Worm (Caenorhabditis elegans) whole organism, late embryonic: ENCODE measurements around the gene arrd-3.
"Not testable (repeated sequence)": the region's sequence is repeated elsewhere in the genome, so short reads cannot be mapped to it uniquely, and the experiment has no call there.

Experiments used
- C08G9.2 ChIP-seq: sonication (generic microtip); optimal IDR thresholded peaks from 2 replicates; lab custom pipeline; 2016; ENCODE audit warnings: mild to moderate bottlenecking, missing genetic modification characterization, moderate library complexity, missing compliant biosample characterization
- C38D4.7 ChIP-seq: fragments of 200-800 bp; sonication (Bioruptor generic); optimal IDR thresholded peaks from 2 replicates; lab custom pipeline; 2018; ENCODE audit warnings: mild to moderate bottlenecking, missing genetic modification characterization, moderate library complexity, missing compliant biosample characterization
- K02D7.2 ChIP-seq: sonication (generic microtip); optimal IDR thresholded peaks from 2 replicates; lab custom pipeline; 2017; ENCODE audit warnings: mild to moderate bottlenecking, missing genetic modification characterization, missing compliant biosample characterization
- K09A11.1 ChIP-seq: sonication (generic microtip); optimal IDR thresholded peaks from 2 replicates; lab custom pipeline; 2017; ENCODE audit warnings: antibody characterized with exemption, mild to moderate bottlenecking, missing genetic modification characterization, missing compliant biosample characterization; ENCODE audit not compliant: insufficient read depth
- T23F11.4 ChIP-seq: fragments of 200-800 bp; sonication (Bioruptor generic); optimal IDR thresholded peaks from 2 replicates; lab custom pipeline; 2018; ENCODE audit warnings: mild to moderate bottlenecking, missing genetic modification characterization, missing compliant biosample characterization
- Y22D7AL.16 ChIP-seq: sonication (generic microtip); optimal IDR thresholded peaks from 2 replicates; lab custom pipeline; 2016; ENCODE audit warnings: missing genetic modification characterization, missing compliant biosample characterization
- ahr-1 ChIP-seq: sonication (generic microtip); optimal IDR thresholded peaks from 2 replicates; lab custom pipeline; 2016; ENCODE audit warnings: missing genetic modification characterization, missing compliant biosample characterization
- ceh-18 ChIP-seq: sonication (generic microtip); optimal IDR thresholded peaks from 2 replicates; lab custom pipeline; 2016; ENCODE audit warnings: missing genetic modification characterization, missing compliant biosample characterization
- ceh-24 ChIP-seq: sonication (generic microtip); optimal IDR thresholded peaks from 2 replicates; lab custom pipeline; 2016; ENCODE audit warnings: mild to moderate bottlenecking, missing genetic modification characterization, missing compliant biosample characterization
- ceh-31 ChIP-seq: sonication (generic microtip); optimal IDR thresholded peaks from 2 replicates; lab custom pipeline; 2016; ENCODE audit warnings: missing genetic modification characterization, missing compliant biosample characterization
- ceh-34 ChIP-seq: sonication (generic microtip); optimal IDR thresholded peaks from 2 replicates; lab custom pipeline; 2016; ENCODE audit warnings: mild to moderate bottlenecking, missing genetic modification characterization, missing compliant biosample characterization
- ceh-45 ChIP-seq: fragments of 200-800 bp; sonication (Bioruptor generic); IDR thresholded peaks from 2 replicates; pipeline ENCODE4 v1.3.6; 2022; ENCODE audit warnings: missing genetic modification reagents, missing genetic modification characterization, missing compliant biosample characterization
- ceh-48 ChIP-seq: sonication (generic microtip); optimal IDR thresholded peaks from 2 replicates; lab custom pipeline; 2016; ENCODE audit warnings: missing genetic modification characterization, inconsistent platforms, missing compliant biosample characterization
- ceh-6 ChIP-seq: fragments of 200-800 bp; sonication (Bioruptor generic); optimal IDR thresholded peaks from 2 replicates; lab custom pipeline; 2018; ENCODE audit warnings: mild to moderate bottlenecking, missing genetic modification characterization, missing compliant biosample characterization
- che-1 ChIP-seq: sonication (generic microtip); optimal IDR thresholded peaks from 2 replicates; lab custom pipeline; 2016; ENCODE audit warnings: mild to moderate bottlenecking, missing genetic modification characterization, missing compliant biosample characterization
- dmd-4 ChIP-seq: sonication (generic microtip); optimal IDR thresholded peaks from 2 replicates; lab custom pipeline; 2016; ENCODE audit warnings: borderline replicate concordance, missing genetic modification characterization, missing compliant biosample characterization
- dve-1 ChIP-seq: sonication (generic microtip); optimal IDR thresholded peaks from 2 replicates; lab custom pipeline; 2017; ENCODE audit warnings: antibody characterized with exemption, mild to moderate bottlenecking, missing genetic modification characterization, missing compliant biosample characterization
- elt-2 ChIP-seq: sonication (generic microtip); optimal IDR thresholded peaks from 2 replicates; lab custom pipeline; 2016; ENCODE audit warnings: missing genetic modification reagents, missing genetic modification characterization, missing compliant biosample characterization
- elt-4 ChIP-seq: sonication (generic microtip); optimal IDR thresholded peaks from 2 replicates; lab custom pipeline; 2016; ENCODE audit warnings: missing genetic modification characterization, missing compliant biosample characterization
- ets-4 ChIP-seq: sonication (generic microtip); optimal IDR thresholded peaks from 2 replicates; lab custom pipeline; 2016; ENCODE audit warnings: missing genetic modification characterization, missing compliant biosample characterization
- eyg-1 ChIP-seq: sonication (generic microtip); optimal IDR thresholded peaks from 2 replicates; lab custom pipeline; 2016; ENCODE audit warnings: missing genotype, missing genetic modification characterization, missing compliant biosample characterization
- fkh-10 ChIP-seq: fragments of 150-350 bp; optimal IDR thresholded peaks from 2 replicates; lab custom pipeline; 2014; ENCODE audit warnings: missing biosample characterization, missing genetic modification reagents, missing genetic modification characterization
- hlh-13 ChIP-seq: fragments of 200-800 bp; sonication (Bioruptor generic); optimal IDR thresholded peaks from 2 replicates; lab custom pipeline; 2018; ENCODE audit warnings: mild to moderate bottlenecking, missing genetic modification characterization, missing compliant biosample characterization
- hlh-15 ChIP-seq: sonication (generic microtip); optimal IDR thresholded peaks from 2 replicates; lab custom pipeline; 2016; ENCODE audit warnings: missing genetic modification characterization, missing compliant biosample characterization
- hlh-6 ChIP-seq: sonication (generic microtip); optimal IDR thresholded peaks from 2 replicates; lab custom pipeline; 2016; ENCODE audit warnings: missing genotype, missing genetic modification characterization, missing compliant biosample characterization
- hlh-8 ChIP-seq: sonication (generic microtip); optimal IDR thresholded peaks from 2 replicates; lab custom pipeline; 2016; ENCODE audit warnings: missing genotype, missing genetic modification characterization, missing compliant biosample characterization
- madf-2 ChIP-seq: sonication (generic microtip); optimal IDR thresholded peaks from 2 replicates; lab custom pipeline; 2017; ENCODE audit warnings: missing genetic modification characterization, missing compliant biosample characterization
- odd-2 ChIP-seq: sonication (generic microtip); optimal IDR thresholded peaks from 2 replicates; lab custom pipeline; 2017; ENCODE audit warnings: antibody characterized with exemption, mild to moderate bottlenecking, missing genetic modification characterization, missing compliant biosample characterization
- pag-3 ChIP-seq: sonication (generic microtip); optimal IDR thresholded peaks from 2 replicates; lab custom pipeline; 2016; ENCODE audit warnings: missing compliant biosample characterization, missing genetic modification characterization, borderline replicate concordance
- pat-9 ChIP-seq: fragments of 200-800 bp; sonication (Bioruptor generic); optimal IDR thresholded peaks from 2 replicates; lab custom pipeline; 2018; ENCODE audit warnings: mild to moderate bottlenecking, missing genetic modification characterization, moderate library complexity, missing compliant biosample characterization
- pros-1 ChIP-seq: fragments of 150-350 bp; optimal IDR thresholded peaks from 2 replicates; lab custom pipeline; 2014; ENCODE audit warnings: missing biosample characterization, missing genetic modification reagents, missing genetic modification characterization
- ref-2 ChIP-seq: sonication (generic microtip); optimal IDR thresholded peaks from 2 replicates; lab custom pipeline; 2016; ENCODE audit warnings: missing genetic modification characterization, missing compliant biosample characterization
- rnt-1 ChIP-seq: sonication (generic microtip); optimal IDR thresholded peaks from 2 replicates; lab custom pipeline; 2016; ENCODE audit warnings: missing genetic modification characterization, missing compliant biosample characterization
- sox-4 ChIP-seq: sonication (generic microtip); optimal IDR thresholded peaks from 2 replicates; lab custom pipeline; 2017; ENCODE audit warnings: mild to moderate bottlenecking, missing genetic modification characterization, inconsistent platforms, missing compliant biosample characterization
- tbx-7 ChIP-seq: sonication (generic microtip); optimal IDR thresholded peaks from 2 replicates; lab custom pipeline; 2016; ENCODE audit warnings: missing genotype, missing genetic modification characterization, missing compliant biosample characterization
- unc-3 ChIP-seq, 2 experiments: fragments of 200-800 bp in 1 of 2; sonication (Bioruptor generic) in 1 of 2; sonication (generic microtip) in 1 of 2; conservative IDR thresholded peaks in 1 of 2; optimal IDR thresholded peaks in 1 of 2; 2 replicates each; pipeline versions ENCODE4 v1.3.6 to Lab custom; 2016 to 2022; ENCODE audit warnings: missing compliant biosample characterization in 2 of 2, missing genetic modification characterization in 2 of 2, missing genetic modification reagents in 1 of 2
- unc-42 ChIP-seq: sonication (generic microtip); optimal IDR thresholded peaks from 2 replicates; lab custom pipeline; 2016; ENCODE audit warnings: missing genotype, missing genetic modification characterization, missing compliant biosample characterization
- unc-55 ChIP-seq: sonication (generic microtip); optimal IDR thresholded peaks from 2 replicates; lab custom pipeline; 2017; ENCODE audit warnings: missing biosample characterization, missing genetic modification reagents, missing genetic modification characterization
- unc-86 ChIP-seq: sonication (generic microtip); optimal IDR thresholded peaks from 2 replicates; lab custom pipeline; 2016; ENCODE audit warnings: missing genetic modification characterization, missing compliant biosample characterization
- zip-5 ChIP-seq: sonication (generic microtip); optimal IDR thresholded peaks from 2 replicates; lab custom pipeline; 2016; ENCODE audit warnings: missing genetic modification characterization, missing compliant biosample characterization

Gene arrd-3

ce11 chrII:9441838-9442237 is 29.5 kb downstream of the arrd-3 start, which contains the start of gene chil-16:
Gene chil-16 (minus strand): TSS chrII:9441938.
- TF ChIP-seq unc-42 (tag; lab: Kevin White, UChicago) (no peak), ref-2 (tag; lab: Kevin White, UChicago) (no peak), K02D7.2 (no peak), rnt-1 (tag; lab: Kevin White, UChicago) (no peak), Y22D7AL.16 (no peak)

ce11 chrII:9443522-9443921 is 31.2 kb downstream of the arrd-3 start, which contains the start of gene chil-15:
Gene chil-15 (minus strand): TSS chrII:9443622.
- TF ChIP-seq unc-3 (GFP tag; conservative IDR thresholded peaks at IDR 0.05; lab: Robert Waterston, UW), result no peak
- TF ChIP-seq unc-3 (tag; optimal IDR thresholded peaks at IDR 0.05; lab: Kevin White, UChicago), result no peak
- TF ChIP-seq ahr-1 (tag; lab: Kevin White, UChicago), result no peak
- TF ChIP-seq che-1, result no peak
- no peak for TF ChIP-seq hlh-15
- TF ChIP-seq zip-5 (tag; lab: Kevin White, UChicago), result no peak
- no peak for TF ChIP-seq ceh-24 (tag; lab: Kevin White, UChicago)
- no peak for TF ChIP-seq pat-9 (tag; lab: Kevin White, UChicago)

ce11 chrII:9445368-9445767 is 33.0 kb downstream of the arrd-3 start, which contains the start of gene R09D1.13:
Gene R09D1.13 (minus strand): TSS chrII:9445468.
- TF ChIP-seq hlh-6 (tag; lab: Kevin White, UChicago) (no peak), unc-42 (tag; lab: Kevin White, UChicago) (no peak), unc-86 (tag; lab: Kevin White, UChicago) (no peak), ets-4 (no peak), hlh-13 (GFP tag; lab: Kevin White, UChicago) (no peak), C38D4.7 (GFP tag; lab: Kevin White, UChicago) (no peak), pros-1 (tag; lab: Kevin White, UChicago) (no peak), K02D7.2 (no peak), rnt-1 (tag; lab: Kevin White, UChicago) (no peak), C08G9.2 (no peak), ceh-31 (tag; lab: Kevin White, UChicago) (no peak), ceh-48 (no peak), sox-4 (tag; lab: Kevin White, UChicago) (no peak), ceh-6 (GFP tag; lab: Kevin White, UChicago) (no peak)

ce11 chrII:9447965-9448364 is 35.6 kb downstream of the arrd-3 start, which contains the start of gene chil-18:
Gene chil-18 (plus strand): TSS chrII:9448265.
- TF ChIP-seq odd-2 (tag; lab: Kevin White, UChicago) (no peak), pag-3 (no peak), elt-2 (tag; lab: Kevin White, UChicago) (no peak)

ce11 chrII:9452172-9452571 is 39.8 kb downstream of the arrd-3 start, which contains the start of gene R09D1.12:
Gene R09D1.12 (minus strand): TSS chrII:9452272.
- TF ChIP-seq odd-2, ceh-18, elt-4 (tag; lab: Kevin White, UChicago): not testable (repeated sequence)

- TF ChIP-seq sox-4 (tag; lab: Kevin White, UChicago), result no peak
- TF ChIP-seq T23F11.4 (GFP tag; lab: Kevin White, UChicago), result no peak
- TF ChIP-seq elt-4 (tag; lab: Kevin White, UChicago), result no peak
- TF ChIP-seq dmd-4 (tag; lab: Kevin White, UChicago), result no peak
- TF ChIP-seq ceh-45 (GFP tag; lab: Robert Waterston, UW), result no peak
- TF ChIP-seq unc-55 (GFP tag; lab: Kevin White, UChicago), result no peak
- no peak for TF ChIP-seq rnt-1 (tag; lab: Kevin White, UChicago)
- no peak for TF ChIP-seq eyg-1 (tag; lab: Kevin White, UChicago)
- no peak for TF ChIP-seq unc-3 (GFP tag; conservative IDR thresholded peaks at IDR 0.05; lab: Robert Waterston, UW)
- TF ChIP-seq unc-3 (tag; optimal IDR thresholded peaks at IDR 0.05; lab: Kevin White, UChicago), result no peak
- TF ChIP-seq hlh-8 (tag; lab: Kevin White, UChicago), result no peak
- no peak for TF ChIP-seq K09A11.1
- TF ChIP-seq madf-2, result no peak
- TF ChIP-seq hlh-15, result no peak
- TF ChIP-seq tbx-7 (tag; lab: Kevin White, UChicago), result no peak
- no peak for TF ChIP-seq dve-1 (tag; lab: Kevin White, UChicago)
- TF ChIP-seq ceh-34, result no peak
- no peak for TF ChIP-seq fkh-10 (GFP tag; lab: Kevin White, UChicago)
Observed at ce11 chrII:9454304-9454703, 41.9 kb downstream of the arrd-3 start, which contains the start of gene chil-19. Gene chil-19 (minus strand): TSS chrII:9454404.
